Worm (Caenorhabditis elegans): ENCODE data around the gene ddo-2.
A peak's percentile ranks its signal among the peaks of the same experiment; 100 is the strongest.

The ddo-2 gene

DNA sequence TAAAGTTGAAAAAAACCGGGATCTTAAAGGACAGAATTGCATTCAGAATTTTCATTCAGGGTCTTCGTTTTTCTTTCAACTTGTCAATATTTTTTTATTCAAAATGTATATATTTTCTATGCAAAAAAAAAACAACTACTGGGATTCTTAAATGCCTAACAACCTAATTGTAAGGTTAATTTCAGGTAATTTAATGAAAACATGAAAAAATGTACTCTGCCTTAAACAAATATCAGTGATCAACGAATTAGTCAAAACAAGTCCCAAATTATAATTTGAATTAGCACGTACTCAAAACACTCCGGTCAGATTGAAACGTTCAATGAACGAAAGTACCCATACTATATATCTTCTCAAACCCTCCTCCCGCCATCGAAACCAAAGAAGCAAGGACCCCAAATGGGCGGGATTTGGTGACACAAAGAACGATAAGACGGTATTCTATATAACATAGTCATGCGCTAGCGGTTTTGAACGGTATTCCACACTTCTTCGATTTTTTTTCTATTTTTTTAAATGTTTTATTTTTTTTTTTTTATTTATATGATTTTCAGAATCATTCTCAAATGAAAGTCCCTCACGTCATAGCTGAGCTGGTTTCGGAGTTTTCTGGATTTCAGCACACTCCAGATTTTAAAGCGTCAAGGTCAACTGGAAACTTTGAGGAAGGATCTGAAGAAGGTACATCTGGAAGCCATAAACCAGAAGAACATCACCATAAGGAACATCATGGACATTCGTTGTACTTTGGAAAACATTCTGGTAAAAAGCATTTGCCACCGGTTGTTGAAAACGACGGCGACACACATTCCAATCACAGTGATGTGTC lies at the start of gene ddo-2, which contains the start of gene F25E5.8:
Gene ddo-2 (minus strand): TSS at position 330 of the 829 bp plus-strand sequence.
Gene F25E5.8 (plus strand): TSS at position 555 of the 829 bp plus-strand sequence.
- TF ChIP-seq ets-5 (GFP tag; IDR thresholded peaks at IDR 0.05) (no peak), nhr-19 (GFP tag; conservative IDR thresholded peaks at IDR 0.05) (peak; percentile 72), jun-1 (tag; optimal IDR thresholded peaks at IDR 0.05) (no peak), elt-2 (tag; optimal IDR thresholded peaks at IDR 0.05) (no peak), snu-23 (GFP tag; optimal IDR thresholded peaks at IDR 0.05) (peak; percentile 32), ceh-8 (GFP tag; optimal IDR thresholded peaks at IDR 0.05) (no peak), fkh-4 (tag; optimal IDR thresholded peaks at IDR 0.05; ENCODE audit: borderline replicate concordance) (no peak), blmp-1 (tag; optimal IDR thresholded peaks at IDR 0.05) (peak; percentile 83), lin-35 (GFP tag; optimal IDR thresholded peaks at IDR 0.05) (peak in 1 of 2 experiments; percentile 31), nhr-90 (tag; optimal IDR thresholded peaks at IDR 0.05; ENCODE audit: poor library complexity) (peak; percentile 48), unc-130 (tag; optimal IDR thresholded peaks at IDR 0.05) (peak; percentile 81), nhr-28 (tag; optimal IDR thresholded peaks at IDR 0.05) (no peak), fos-1 (tag; optimal IDR thresholded peaks at IDR 0.05) (no peak), lin-14 (GFP tag; optimal IDR thresholded peaks at IDR 0.05) (peak; percentile 18), nhr-20 (tag; optimal IDR thresholded peaks at IDR 0.05) (peak; percentile 19), nhr-85 (tag) (peak; percentile 87), elt-3 (tag; optimal IDR thresholded peaks at IDR 0.05) (peak in 1 of 6 experiments; percentile 68), grh-1 (GFP tag; IDR thresholded peaks at IDR 0.05) (0 out of 2 replicates have a peak, but pooled peaks have one; percentile 7), tbx-2 (tag; optimal IDR thresholded peaks at IDR 0.05) (peak; percentile 20), mdl-1 (tag; optimal IDR thresholded peaks at IDR 0.05) (peak in 1 of 2 experiments; percentile 38), sox-4 (tag; optimal IDR thresholded peaks at IDR 0.05) (no peak), unc-98 (GFP tag; IDR thresholded peaks at IDR 0.05) (no peak), F16B12.6 (tag; optimal IDR thresholded peaks at IDR 0.05) (no peak), skn-1 (tag; optimal IDR thresholded peaks at IDR 0.05) (peak; percentile 24), sup-37 (GFP tag; optimal IDR thresholded peaks at IDR 0.05) (no peak)

DNA sequence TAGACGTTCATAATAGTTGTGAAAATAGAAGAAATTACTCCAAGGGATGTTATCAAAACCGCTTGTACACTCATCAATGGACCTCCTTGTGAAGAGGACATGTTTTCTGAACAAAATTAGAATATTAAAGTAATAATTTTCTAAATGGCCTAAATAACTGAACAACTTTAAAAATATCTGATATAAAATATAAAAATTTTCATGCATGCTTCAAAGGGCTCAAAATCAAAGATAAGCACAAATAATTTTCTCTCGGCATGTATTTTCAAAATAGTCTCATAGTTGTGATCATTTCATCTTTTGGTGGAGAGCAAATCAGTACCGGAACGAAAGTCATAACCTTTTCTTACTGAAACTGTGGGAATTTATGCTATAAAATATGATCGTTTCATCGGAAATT lies 49.5 kb upstream of the ddo-2 start, which contains the start of gene srbc-8:
Gene srbc-8 (minus strand): TSS at position 101 of the 400 bp plus-strand sequence.
- TF ChIP-seq vab-15 (tag; optimal IDR thresholded peaks at IDR 0.05) = no peak
- no peak for TF ChIP-seq efl-1 (optimal IDR thresholded peaks at IDR 0.05)
- peak in 1 of 2 experiments; percentile 22 for TF ChIP-seq efl-1 (GFP tag; optimal IDR thresholded peaks at IDR 0.05 in 1 of 2)

DNA sequence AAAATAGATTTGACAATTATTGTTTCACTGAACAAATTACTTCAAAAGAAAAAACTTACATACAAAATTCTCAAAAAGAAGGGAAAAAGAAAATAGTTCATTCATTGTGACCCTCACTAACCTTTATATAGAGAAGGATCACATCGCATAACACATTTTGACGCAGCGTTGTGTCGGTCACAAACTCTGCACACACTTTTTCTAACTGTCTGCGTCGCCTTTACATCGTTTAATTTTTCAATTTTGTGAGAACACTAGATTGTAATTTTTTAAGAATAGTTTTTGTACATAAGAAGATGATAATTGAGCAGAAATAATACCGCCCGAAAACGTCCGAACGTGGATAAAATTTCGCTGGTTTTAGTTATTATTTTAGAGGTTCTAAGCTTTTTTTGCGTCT lies 45.4 kb upstream of the ddo-2 start, which contains the start of gene C18B10.6:
Gene C18B10.6 (minus strand): TSS at position 101 of the 400 bp plus-strand sequence.
- TF ChIP-seq nhr-11 (tag; optimal IDR thresholded peaks at IDR 0.05) (no peak), pax-3 (tag; optimal IDR thresholded peaks at IDR 0.05) (no peak), efl-1 (optimal IDR thresholded peaks at IDR 0.05) (no peak), efl-1 (GFP tag; optimal IDR thresholded peaks at IDR 0.05 in 1 of 2) (peak in 1 of 2 experiments; percentile 57), mef-2 (tag; optimal IDR thresholded peaks at IDR 0.05) (no peak)

DNA sequence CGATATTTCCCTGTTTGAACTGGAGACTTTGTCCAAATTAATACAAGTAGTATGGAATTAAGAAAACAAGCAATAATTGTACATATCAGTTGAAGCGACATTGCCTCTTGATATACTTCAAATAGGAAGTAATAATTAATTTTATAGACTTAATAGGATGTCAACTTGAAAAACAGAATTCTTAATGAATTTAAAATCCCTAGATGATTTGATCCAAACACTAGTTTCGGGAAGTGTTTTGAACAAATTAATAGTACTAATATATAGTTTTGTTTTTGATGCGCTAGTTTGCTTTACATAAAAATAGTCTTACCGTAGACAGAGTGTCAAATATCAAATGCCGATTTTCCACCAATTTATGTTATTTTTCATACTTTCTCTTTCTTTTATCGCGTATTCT lies 42.9 kb upstream of the ddo-2 start, which contains the start of gene str-190:
Gene str-190 (minus strand): TSS at position 101 of the 400 bp plus-strand sequence.
- TF ChIP-seq hlh-4 (tag; optimal IDR thresholded peaks at IDR 0.05) = no peak
- no peak for TF ChIP-seq tlp-1 (tag; optimal IDR thresholded peaks at IDR 0.05)
- TF ChIP-seq hlh-17 (GFP tag; optimal IDR thresholded peaks at IDR 0.05; ENCODE audit: borderline replicate concordance) = no peak
- TF ChIP-seq ceh-8 (GFP tag; optimal IDR thresholded peaks at IDR 0.05) = no peak
- TF ChIP-seq zip-4 (GFP tag; optimal IDR thresholded peaks at IDR 0.05) = no peak
- no peak for TF ChIP-seq nhr-12 (tag; optimal IDR thresholded peaks at IDR 0.05)
- no peak for TF ChIP-seq unc-86 (tag; optimal IDR thresholded peaks at IDR 0.05)
- TF ChIP-seq jun-1 (tag; optimal IDR thresholded peaks at IDR 0.05) = no peak
- no peak for TF ChIP-seq irx-1 (tag; optimal IDR thresholded peaks at IDR 0.05)
- TF ChIP-seq C34B4.2 (tag; optimal IDR thresholded peaks at IDR 0.05) = no peak
- TF ChIP-seq lin-39 (tag; optimal IDR thresholded peaks at IDR 0.05) = no peak
- TF ChIP-seq nhr-77 (tag; optimal IDR thresholded peaks at IDR 0.05) = no peak
- no peak for TF ChIP-seq mep-1 (tag; optimal IDR thresholded peaks at IDR 0.05)
- no peak for TF ChIP-seq dsc-1 (tag; optimal IDR thresholded peaks at IDR 0.05)
- TF ChIP-seq fos-1 (tag; optimal IDR thresholded peaks at IDR 0.05) = no peak
- no peak for TF ChIP-seq F16B12.6 (tag; optimal IDR thresholded peaks at IDR 0.05)
- TF ChIP-seq egl-13 (tag; optimal IDR thresholded peaks at IDR 0.05) = no peak
- TF ChIP-seq hpl-2 (GFP tag; optimal IDR thresholded peaks at IDR 0.05) = no peak
- no peak for TF ChIP-seq blmp-1 (tag; optimal IDR thresholded peaks at IDR 0.05)
- TF ChIP-seq xbp-1 (tag; optimal IDR thresholded peaks at IDR 0.05) = no peak

All from whole organism, L1 larva.